Fruit fly (Drosophila melanogaster): ENCODE results near the gene CG10993.

Gene CG10993

dm6 chrX:13779696-13780095, 11.2 kb downstream of the CG10993 start:
- 0 out of 2 replicates have a peak, but pooled peaks have one; percentile 41 for TF ChIP-seq CG12605 (GFP tag; IDR thresholded peaks at IDR 0.05)
- no peak for TF ChIP-seq CG13204 (GFP tag; optimal IDR thresholded peaks at IDR 0.05)
- no peak for TF ChIP-seq CG17806 (tag; optimal IDR thresholded peaks at IDR 0.05)
- TF ChIP-seq gl (tag; optimal IDR thresholded peaks at IDR 0.05), result peak; percentile 4
- TF ChIP-seq Ets98B (GFP tag; IDR thresholded peaks at IDR 0.05), result peak; percentile 33; the same call in 1 of the 2 replicates
- peak; percentile 65 for TF ChIP-seq CG32121 (GFP tag; IDR thresholded peaks at IDR 0.05)
- peak; percentile 55; the same call in 1 of the 3 replicates for TF ChIP-seq CG4496 (GFP tag; IDR thresholded peaks at IDR 0.05)

dm6 chrX:13778568-13778967, 12.3 kb downstream of the CG10993 start:
- TF ChIP-seq CG15710 (tag; optimal IDR thresholded peaks at IDR 0.05) (no peak), CG9948 (tag; optimal IDR thresholded peaks at IDR 0.05) (no peak), CG10348 (GFP tag; IDR thresholded peaks at IDR 0.05) (no peak), CG34367 (tag; optimal IDR thresholded peaks at IDR 0.05) (no peak), CG32121 (GFP tag; IDR thresholded peaks at IDR 0.05) (no peak), CG12605 (GFP tag; IDR thresholded peaks at IDR 0.05) (no peak), CG8301 (tag; optimal IDR thresholded peaks at IDR 0.05) (no peak), CG13204 (GFP tag; optimal IDR thresholded peaks at IDR 0.05) (no peak), Pif1B (GFP tag; optimal IDR thresholded peaks at IDR 0.05) (no peak), fd96Ca (GFP tag; IDR thresholded peaks at IDR 0.05) (no peak), Snoo (tag; optimal IDR thresholded peaks at IDR 0.05) (no peak), D1 (tag; optimal IDR thresholded peaks at IDR 0.05) (no peak), CG17806 (tag; optimal IDR thresholded peaks at IDR 0.05) (no peak)

dm6 chrX:13770768-13771167, 20.1 kb downstream of the CG10993 start:
- TF ChIP-seq Ets98B (GFP tag; IDR thresholded peaks at IDR 0.05) (no peak), rn (GFP tag; IDR thresholded peaks at IDR 0.05) (no peak), CG14655 (GFP tag; optimal IDR thresholded peaks at IDR 0.05) (no peak), CG4496 (GFP tag; IDR thresholded peaks at IDR 0.05) (no peak), Snoo (tag; optimal IDR thresholded peaks at IDR 0.05) (no peak)

- TF ChIP-seq CG15710 (tag; optimal IDR thresholded peaks at IDR 0.05) (no peak), fd96Ca (GFP tag; IDR thresholded peaks at IDR 0.05) (no peak), CG4496 (GFP tag; IDR thresholded peaks at IDR 0.05) (no peak), CG8301 (tag; optimal IDR thresholded peaks at IDR 0.05) (no peak), CG9948 (tag; optimal IDR thresholded peaks at IDR 0.05) (no peak), EcR (GFP tag; optimal IDR thresholded peaks at IDR 0.05) (no peak), Pif1B (GFP tag; optimal IDR thresholded peaks at IDR 0.05) (no peak), CG32121 (GFP tag; IDR thresholded peaks at IDR 0.05) (no peak), CG34367 (tag; optimal IDR thresholded peaks at IDR 0.05) (no peak), CG10348 (GFP tag; IDR thresholded peaks at IDR 0.05) (no peak), Snoo (tag; optimal IDR thresholded peaks at IDR 0.05) (no peak), CG17806 (tag; optimal IDR thresholded peaks at IDR 0.05) (no peak), CG13204 (GFP tag; optimal IDR thresholded peaks at IDR 0.05) (no peak), Ets98B (GFP tag; IDR thresholded peaks at IDR 0.05) (no peak), gl (tag; optimal IDR thresholded peaks at IDR 0.05) (no peak), CG12605 (GFP tag; IDR thresholded peaks at IDR 0.05) (no peak), Pif1A (GFP tag; optimal IDR thresholded peaks at IDR 0.05) (no peak), D1 (tag; optimal IDR thresholded peaks at IDR 0.05) (no peak), CG14655 (GFP tag; optimal IDR thresholded peaks at IDR 0.05) (no peak)
These were observed 24.4 kb downstream of the CG10993 start for dm6 chrX:13766495-13766894.

- no peak for TF ChIP-seq Ets98B (GFP tag; IDR thresholded peaks at IDR 0.05)
- no peak for TF ChIP-seq CG12605 (GFP tag; IDR thresholded peaks at IDR 0.05)
- no peak for TF ChIP-seq CG4496 (GFP tag; IDR thresholded peaks at IDR 0.05)
- no peak for TF ChIP-seq CG8159 (tag; optimal IDR thresholded peaks at IDR 0.05)
- TF ChIP-seq CG9948 (tag; optimal IDR thresholded peaks at IDR 0.05), result no peak
- no peak for TF ChIP-seq Pif1A (GFP tag; optimal IDR thresholded peaks at IDR 0.05)
- TF ChIP-seq CG8301 (tag; optimal IDR thresholded peaks at IDR 0.05), result no peak
- no peak for TF ChIP-seq CG32121 (GFP tag; IDR thresholded peaks at IDR 0.05)
- no peak for TF ChIP-seq CG15710 (tag; optimal IDR thresholded peaks at IDR 0.05)
- TF ChIP-seq CG17806 (tag; optimal IDR thresholded peaks at IDR 0.05), result no peak
- no peak for TF ChIP-seq EcR (GFP tag; optimal IDR thresholded peaks at IDR 0.05)
- TF ChIP-seq CG10348 (GFP tag; IDR thresholded peaks at IDR 0.05), result no peak
- no peak for TF ChIP-seq Pif1B (GFP tag; optimal IDR thresholded peaks at IDR 0.05)
- TF ChIP-seq gl (tag; optimal IDR thresholded peaks at IDR 0.05), result no peak
- TF ChIP-seq Snoo (tag; optimal IDR thresholded peaks at IDR 0.05), result no peak
- no peak for TF ChIP-seq D1 (tag; optimal IDR thresholded peaks at IDR 0.05)
- no peak for TF ChIP-seq rn (GFP tag; IDR thresholded peaks at IDR 0.05)
- TF ChIP-seq CG34367 (tag; optimal IDR thresholded peaks at IDR 0.05), result no peak
- TF ChIP-seq fd96Ca (GFP tag; IDR thresholded peaks at IDR 0.05), result no peak
- TF ChIP-seq CG14655 (GFP tag; optimal IDR thresholded peaks at IDR 0.05), result no peak
These were observed 25.7 kb downstream of the CG10993 start for dm6 chrX:13765217-13765616.

- TF ChIP-seq CG14655 (GFP tag; optimal IDR thresholded peaks at IDR 0.05) (peak; percentile 50), fd96Ca (GFP tag; IDR thresholded peaks at IDR 0.05) (peak; percentile 58; the same call in 1 of the 3 replicates), Ets98B (GFP tag; IDR thresholded peaks at IDR 0.05) (0 out of 2 replicates have a peak, but pooled peaks have one; percentile 48), EcR (GFP tag; optimal IDR thresholded peaks at IDR 0.05) (no peak), D1 (tag; optimal IDR thresholded peaks at IDR 0.05) (peak; percentile 39), CG8301 (tag; optimal IDR thresholded peaks at IDR 0.05) (peak; percentile 45), CG4496 (GFP tag; IDR thresholded peaks at IDR 0.05) (peak; percentile 58; the same call in 2 of the 3 replicates), CG13204 (GFP tag; optimal IDR thresholded peaks at IDR 0.05) (no peak), CG34367 (tag; optimal IDR thresholded peaks at IDR 0.05) (peak; percentile 46), Pif1A (GFP tag; optimal IDR thresholded peaks at IDR 0.05) (no peak), CG9948 (tag; optimal IDR thresholded peaks at IDR 0.05) (peak; percentile 47), rn (GFP tag; IDR thresholded peaks at IDR 0.05) (0 out of 2 replicates have a peak, but pooled peaks have one; percentile 31), CG10348 (GFP tag; IDR thresholded peaks at IDR 0.05) (no peak), CG32121 (GFP tag; IDR thresholded peaks at IDR 0.05) (peak; percentile 38), CG8159 (tag; optimal IDR thresholded peaks at IDR 0.05) (peak; percentile 37), Snoo (tag; optimal IDR thresholded peaks at IDR 0.05) (peak; percentile 20), Pif1B (GFP tag; optimal IDR thresholded peaks at IDR 0.05) (peak; percentile 4), gl (tag; optimal IDR thresholded peaks at IDR 0.05) (no peak), CG17806 (tag; optimal IDR thresholded peaks at IDR 0.05) (peak; percentile 44), CG15710 (tag; optimal IDR thresholded peaks at IDR 0.05) (peak; percentile 29), CG12605 (GFP tag; IDR thresholded peaks at IDR 0.05) (no peak)
These were observed 26.4 kb downstream of the CG10993 start for dm6 chrX:13764397-13765119.

Measured in whole organism, pupa.